Worm (Caenorhabditis elegans) whole organism, mixed stage, embryonic: Measurements from ENCODE around the gene pdr-1.

Experiments
- M03D4.4 ChIP-seq: sonication (generic microtip); optimal IDR thresholded peaks from 2 replicates; lab custom pipeline; 2017; ENCODE audit warnings: mild to moderate bottlenecking, missing genetic modification characterization, missing compliant biosample characterization
- blmp-1 ChIP-seq: fragments of 150-350 bp; optimal IDR thresholded peaks from 2 replicates; lab custom pipeline; 2014; ENCODE audit warnings: missing biosample characterization, missing genetic modification characterization
- ceh-39 ChIP-seq: fragments of 150-350 bp; optimal IDR thresholded peaks from 2 replicates; lab custom pipeline; 2014; ENCODE audit warnings: missing biosample characterization, missing genetic modification characterization
- ceh-43 ChIP-seq: fragments of 200-800 bp; sonication (Bioruptor generic); optimal IDR thresholded peaks from 2 replicates; lab custom pipeline; 2018; ENCODE audit warnings: mild to moderate bottlenecking, missing genetic modification characterization, moderate library complexity, missing compliant biosample characterization
- lsy-2 ChIP-seq: fragments of 150-350 bp; optimal IDR thresholded peaks from 2 replicates; lab custom pipeline; 2014; ENCODE audit warnings: missing biosample characterization, missing genetic modification characterization
- nhr-12 ChIP-seq: fragments of 150-350 bp; optimal IDR thresholded peaks from 2 replicates; lab custom pipeline; 2014; ENCODE audit warnings: missing biosample characterization, missing genetic modification characterization
- nhr-237 ChIP-seq: fragments of 150-350 bp; optimal IDR thresholded peaks from 2 replicates; lab custom pipeline; 2014; ENCODE audit warnings: missing biosample characterization, missing genetic modification characterization
- nhr-28 ChIP-seq: fragments of 150-350 bp; optimal IDR thresholded peaks from 2 replicates; lab custom pipeline; 2014; ENCODE audit warnings: missing biosample characterization, missing genetic modification characterization
- pha-4 ChIP-seq: fragments of 150-350 bp; optimal IDR thresholded peaks from 2 replicates; lab custom pipeline; 2018; ENCODE audit warnings: missing biosample characterization, missing genetic modification reagents, missing genetic modification characterization
- unc-62 ChIP-seq: fragments of 150-350 bp; optimal IDR thresholded peaks from 2 replicates; lab custom pipeline; 2014; ENCODE audit warnings: missing biosample characterization, missing genetic modification reagents, missing genetic modification characterization

DNA sequence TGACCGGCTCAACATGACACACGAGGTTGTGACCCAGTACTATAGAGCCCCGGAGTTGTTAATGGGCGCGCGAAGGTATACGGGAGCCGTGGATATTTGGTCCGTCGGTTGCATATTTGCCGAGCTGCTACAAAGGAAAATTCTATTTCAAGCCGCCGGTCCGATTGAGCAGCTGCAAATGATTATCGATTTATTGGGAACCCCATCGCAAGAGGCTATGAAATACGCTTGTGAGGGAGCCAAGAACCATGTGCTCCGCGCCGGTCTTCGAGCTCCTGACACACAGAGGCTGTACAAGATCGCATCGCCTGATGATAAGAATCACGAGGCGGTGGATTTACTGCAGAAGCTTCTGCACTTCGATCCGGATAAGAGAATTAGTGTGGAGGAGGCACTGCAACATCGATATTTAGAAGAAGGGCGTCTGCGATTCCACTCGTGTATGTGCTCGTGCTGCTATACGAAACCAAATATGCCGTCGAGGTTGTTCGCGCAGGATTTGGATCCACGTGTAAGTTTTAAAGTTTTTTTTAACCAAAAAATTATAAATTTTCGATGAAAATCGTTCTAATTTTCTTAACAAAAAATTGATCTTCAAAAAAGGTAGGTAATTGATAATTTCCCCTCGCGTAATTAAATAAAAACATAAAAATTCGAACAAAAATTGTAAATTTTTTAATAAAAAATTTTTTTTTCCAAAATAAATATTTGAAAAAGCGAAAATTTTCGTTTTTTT is 48.8 kb upstream of the pdr-1 start:
- TF ChIP-seq lsy-2 (tag; lab: Kevin White, UChicago): no peak
- TF ChIP-seq nhr-28 (tag; lab: Kevin White, UChicago): no peak
- TF ChIP-seq ceh-39 (tag; lab: Kevin White, UChicago): no peak
- TF ChIP-seq ceh-43: no peak
- no peak for TF ChIP-seq nhr-12 (tag; lab: Kevin White, UChicago)
- no peak for TF ChIP-seq pha-4 (tag; lab: Kevin White, UChicago)
- TF ChIP-seq unc-62 (GFP tag; lab: Kevin White, UChicago): no peak
- TF ChIP-seq nhr-237 (tag; lab: Kevin White, UChicago): no peak
- TF ChIP-seq blmp-1: no peak
- TF ChIP-seq M03D4.4 (tag; lab: Kevin White, UChicago): no peak
